Worm (Caenorhabditis elegans) whole organism, L1 larva: Measurements from ENCODE around the gene Y38C1AA.1.
A peak's percentile ranks its signal among the peaks of the same experiment; 100 is the strongest.

Source experiments
- C16A3.4 ChIP-seq: fragments of 150-350 bp; optimal IDR thresholded peaks from 2 replicates; lab custom pipeline; 2014; ENCODE audit warnings: missing biosample characterization, missing genetic modification characterization
- C34B4.2 ChIP-seq: sonication (generic microtip); optimal IDR thresholded peaks from 2 replicates; lab custom pipeline; 2017; ENCODE audit warnings: mild to moderate bottlenecking, missing genetic modification characterization, missing compliant biosample characterization
- F16B12.6 ChIP-seq: fragments of 150-350 bp; optimal IDR thresholded peaks from 2 replicates; lab custom pipeline; 2014; ENCODE audit warnings: missing biosample characterization, missing genetic modification characterization
- Y116A8C.19 ChIP-seq: sonication (generic microtip); optimal IDR thresholded peaks from 2 replicates; lab custom pipeline; 2016; ENCODE audit warnings: missing compliant biosample characterization, missing genetic modification characterization, borderline replicate concordance
- ama-1 ChIP-seq: fragments of 150-350 bp; optimal IDR thresholded peaks from 2 replicates; lab custom pipeline; 2014
- dpl-1 ChIP-seq, 3 experiments: fragments of 150-350 bp in 2 of 3; sonication (generic microtip) in 1 of 3; optimal IDR thresholded peaks; 2 replicates each; lab custom pipeline; 2014 to 2017; ENCODE audit warnings: missing biosample characterization in 3 of 3, missing genetic modification characterization in 3 of 3, missing genetic modification reagents in 3 of 3
- dsc-1 ChIP-seq: sonication (generic microtip); optimal IDR thresholded peaks from 2 replicates; lab custom pipeline; 2016; ENCODE audit warnings: mild to moderate bottlenecking, missing genetic modification characterization, missing compliant biosample characterization
- efl-1 ChIP-seq, 4 experiments: fragments of 150-350 bp; optimal IDR thresholded peaks in 3 of 4; peaks in 1 of 4; 1 replicate in 1 of 4; 2 replicates in 3 of 4; lab custom pipeline; 2014; ENCODE audit warnings: missing biosample characterization in 2 of 4, missing genetic modification characterization in 2 of 4, missing genetic modification reagents in 2 of 4
- efl-3 ChIP-seq: fragments of 200-800 bp; sonication (Bioruptor generic); optimal IDR thresholded peaks from 2 replicates; lab custom pipeline; 2018; ENCODE audit warnings: mild to moderate bottlenecking, missing genetic modification characterization, missing compliant biosample characterization
- egl-27 ChIP-seq, 2 experiments: fragments of 150-350 bp in 1 of 2; sonication (generic microtip); optimal IDR thresholded peaks; 3 replicates each; lab custom pipeline; 2017 to 2018; ENCODE audit warnings: missing biosample characterization in 2 of 2, missing genetic modification characterization in 2 of 2, missing genetic modification reagents in 2 of 2
- elt-3 ChIP-seq, 6 experiments: fragments of 150-350 bp in 1 of 6; sonication (generic microtip); optimal IDR thresholded peaks; 2 replicates each; lab custom pipeline; 2017 to 2018; ENCODE audit warnings: missing biosample characterization in 6 of 6, missing genetic modification characterization in 6 of 6, inconsistent platforms in 1 of 6
- fkh-8 ChIP-seq: sonication (generic microtip); optimal IDR thresholded peaks from 2 replicates; lab custom pipeline; 2016; ENCODE audit warnings: mild to moderate bottlenecking, missing genetic modification characterization, missing compliant biosample characterization
- grh-1 ChIP-seq: fragments of 200-800 bp; sonication (Bioruptor generic); IDR thresholded peaks from 2 replicates; pipeline ENCODE4 v1.3.6; 2022; ENCODE audit warnings: missing genetic modification reagents, missing genetic modification characterization, missing compliant biosample characterization
- hlh-17 ChIP-seq: fragments of 200-800 bp; sonication (Bioruptor generic); optimal IDR thresholded peaks from 2 replicates; lab custom pipeline; 2018; ENCODE audit warnings: missing genetic modification characterization, mild to moderate bottlenecking, missing compliant biosample characterization, moderate library complexity, borderline replicate concordance
- hpl-2 ChIP-seq: fragments of 150-350 bp; optimal IDR thresholded peaks from 2 replicates; lab custom pipeline; 2014; ENCODE audit warnings: missing biosample characterization, missing genetic modification reagents, missing genetic modification characterization
- irx-1 ChIP-seq: sonication (generic microtip); optimal IDR thresholded peaks from 2 replicates; lab custom pipeline; 2016; ENCODE audit warnings: missing genetic modification characterization, missing compliant biosample characterization
- isw-1 ChIP-seq: fragments of 200-800 bp; sonication (Bioruptor generic); IDR thresholded peaks from 2 replicates; pipeline ENCODE4 v1.3.6; 2022; ENCODE audit warnings: missing genetic modification characterization, missing compliant biosample characterization
- lin-13 ChIP-seq: fragments of 150-350 bp; optimal IDR thresholded peaks from 2 replicates; lab custom pipeline; 2014; ENCODE audit warnings: missing biosample characterization, missing genetic modification reagents, missing genetic modification characterization
- lin-14 ChIP-seq: fragments of 200-800 bp; sonication (Bioruptor generic); optimal IDR thresholded peaks from 2 replicates; lab custom pipeline; 2018; ENCODE audit warnings: mild to moderate bottlenecking, missing genetic modification characterization, moderate library complexity, missing compliant biosample characterization
- lin-39 ChIP-seq: fragments of 150-350 bp; optimal IDR thresholded peaks from 2 replicates; lab custom pipeline; 2014; ENCODE audit warnings: missing biosample characterization, missing genetic modification reagents, missing genetic modification characterization
- lsy-2 ChIP-seq, 2 experiments: fragments of 150-350 bp; optimal IDR thresholded peaks; 2 replicates each; lab custom pipeline; 2014; ENCODE audit warnings: missing biosample characterization in 2 of 2, missing genetic modification characterization in 2 of 2
- mdl-1 ChIP-seq, 2 experiments: fragments of 150-350 bp; optimal IDR thresholded peaks; 2 replicates each; lab custom pipeline; 2014 to 2017; ENCODE audit warnings: missing biosample characterization in 2 of 2, missing genetic modification characterization in 2 of 2, inconsistent platforms in 1 of 2
- nhr-12 ChIP-seq: sonication (generic microtip); optimal IDR thresholded peaks from 2 replicates; lab custom pipeline; 2017; ENCODE audit warnings: missing biosample characterization, missing genetic modification characterization
- nhr-19 ChIP-seq: fragments of 200-800 bp; sonication (Bioruptor generic); conservative IDR thresholded peaks from 2 replicates; pipeline ENCODE4 v1.3.6; 2022; ENCODE audit warnings: missing genetic modification characterization, missing compliant biosample characterization
- nhr-20 ChIP-seq: sonication (generic microtip); optimal IDR thresholded peaks from 2 replicates; lab custom pipeline; 2016; ENCODE audit warnings: mild to moderate bottlenecking, missing genetic modification characterization, missing compliant biosample characterization
- nhr-28 ChIP-seq: fragments of 150-350 bp; optimal IDR thresholded peaks from 2 replicates; lab custom pipeline; 2014; ENCODE audit warnings: missing biosample characterization, missing genetic modification characterization
- nhr-47 ChIP-seq: sonication (generic microtip); optimal IDR thresholded peaks from 2 replicates; lab custom pipeline; 2016; ENCODE audit warnings: mild to moderate bottlenecking, missing genetic modification characterization, moderate library complexity, missing compliant biosample characterization
- nhr-71 ChIP-seq: sonication (generic microtip); optimal IDR thresholded peaks from 2 replicates; lab custom pipeline; 2016; ENCODE audit warnings: mild to moderate bottlenecking, missing genetic modification characterization, moderate library complexity, missing compliant biosample characterization
- nhr-84 ChIP-seq: sonication (generic microtip); optimal IDR thresholded peaks from 2 replicates; lab custom pipeline; 2017; ENCODE audit warnings: missing biosample characterization, missing genetic modification characterization
- nhr-85 ChIP-seq: sonication (generic microtip); peaks from one replicate; lab custom pipeline; 2016; ENCODE audit warnings: missing genetic modification characterization, inconsistent platforms, missing compliant biosample characterization
- nhr-90 ChIP-seq: sonication (generic microtip); optimal IDR thresholded peaks from 2 replicates; lab custom pipeline; 2016; ENCODE audit warnings: mild to moderate bottlenecking, missing genetic modification characterization, missing compliant biosample characterization; ENCODE audit not compliant: poor library complexity
- pqm-1 ChIP-seq: sonication (generic microtip); optimal IDR thresholded peaks from 3 replicates; lab custom pipeline; 2017; ENCODE audit warnings: missing biosample characterization, missing genetic modification characterization
- snpc-4 ChIP-seq: fragments of 150-350 bp; optimal IDR thresholded peaks from 2 replicates; lab custom pipeline; 2014; ENCODE audit warnings: missing biosample characterization, missing genetic modification characterization
- snu-23 ChIP-seq: sonication (generic microtip); optimal IDR thresholded peaks from 2 replicates; lab custom pipeline; 2016; ENCODE audit warnings: missing genetic modification characterization, missing compliant biosample characterization
- sox-4 ChIP-seq: sonication (generic microtip); optimal IDR thresholded peaks from 2 replicates; lab custom pipeline; 2016; ENCODE audit warnings: missing genetic modification characterization, missing compliant biosample characterization
- sptf-1 ChIP-seq: fragments of 150-350 bp; optimal IDR thresholded peaks from 2 replicates; lab custom pipeline; 2014; ENCODE audit warnings: missing biosample characterization, missing genetic modification characterization
- tbx-2 ChIP-seq: sonication (generic microtip); optimal IDR thresholded peaks from 2 replicates; lab custom pipeline; 2016; ENCODE audit warnings: missing genetic modification characterization, missing compliant biosample characterization
- unc-130 ChIP-seq: fragments of 150-350 bp; optimal IDR thresholded peaks from 2 replicates; lab custom pipeline; 2017; ENCODE audit warnings: missing biosample characterization, missing genetic modification characterization, inconsistent platforms
- unc-30 ChIP-seq: sonication (generic microtip); optimal IDR thresholded peaks from 2 replicates; lab custom pipeline; 2017; ENCODE audit warnings: missing biosample characterization, missing genetic modification characterization
- unc-86 ChIP-seq: sonication (generic microtip); optimal IDR thresholded peaks from 2 replicates; lab custom pipeline; 2016; ENCODE audit warnings: missing genetic modification characterization, missing compliant biosample characterization
- vab-15 ChIP-seq: sonication (generic microtip); optimal IDR thresholded peaks from 2 replicates; lab custom pipeline; 2017; ENCODE audit warnings: missing genotype, mild to moderate bottlenecking, missing genetic modification characterization, missing compliant biosample characterization
- xbp-1 ChIP-seq: sonication (generic microtip); optimal IDR thresholded peaks from 2 replicates; lab custom pipeline; 2016; ENCODE audit warnings: missing genetic modification characterization, missing compliant biosample characterization
- zip-4 ChIP-seq: fragments of 200-800 bp; sonication (Bioruptor generic); optimal IDR thresholded peaks from 2 replicates; lab custom pipeline; 2018; ENCODE audit warnings: mild to moderate bottlenecking, missing genetic modification characterization, moderate library complexity, missing compliant biosample characterization
- ztf-11 ChIP-seq, 2 experiments: sonication (generic microtip); optimal IDR thresholded peaks; 2 replicates each; lab custom pipeline; 2016 to 2017; ENCODE audit warnings: missing genetic modification characterization in 2 of 2, missing biosample characterization in 1 of 2, missing compliant biosample characterization in 1 of 2

The Y38C1AA.1 gene

ce11 chrIV:240257-240754, 32.3 kb downstream of the Y38C1AA.1 start, which contains the start of the genes fnta-1 and cogc-8 (continued):
- TF ChIP-seq xbp-1 (tag; lab: Kevin White, UChicago) (no peak), lin-13 (GFP tag; lab: Kevin White, UChicago) (no peak), F16B12.6 (tag; lab: Kevin White, UChicago) (peak; percentile 95), efl-3 (GFP tag; lab: Kevin White, UChicago) (no peak), nhr-90 (tag; lab: Kevin White, UChicago) (peak; percentile 19), nhr-28 (tag; lab: Kevin White, UChicago) (no peak), unc-86 (tag; lab: Kevin White, UChicago) (peak; percentile 41)

ce11 chrIV:244278-244677, 36.3 kb downstream of the Y38C1AA.1 start:
- TF ChIP-seq C34B4.2 (tag; lab: Kevin White, UChicago): no peak
- TF ChIP-seq nhr-85 (tag; lab: Kevin White, UChicago): peak; percentile 58
- no peak for TF ChIP-seq fkh-8 (tag; lab: Kevin White, UChicago)
- no peak for TF ChIP-seq snu-23 (GFP tag; lab: Kevin White, UChicago)

- no peak for TF ChIP-seq snpc-4 (tag; lab: Kevin White, UChicago)
- no peak for TF ChIP-seq C16A3.4 (tag; lab: Kevin White, UChicago)
- no peak for TF ChIP-seq lin-39 (tag; lab: Kevin White, UChicago)
- TF ChIP-seq nhr-90 (tag; lab: Kevin White, UChicago): no peak
- no peak for TF ChIP-seq zip-4 (GFP tag; lab: Kevin White, UChicago)
- no peak for TF ChIP-seq sox-4 (tag; lab: Kevin White, UChicago)
- TF ChIP-seq unc-130 (tag; lab: Kevin White, UChicago): no peak
- no peak for TF ChIP-seq grh-1 (GFP tag; lab: Robert Waterston, UW)
- TF ChIP-seq nhr-47: no peak
- TF ChIP-seq sptf-1 (tag; lab: Kevin White, UChicago): no peak
Observed at ce11 chrIV:244843-245242, 36.9 kb downstream of the Y38C1AA.1 start, which contains the start of gene aass-1. aass-1 (plus strand) TSS chrIV:245143.

- peak in 2 of 3 experiments; percentile 8 to 38 for TF ChIP-seq dpl-1 (GFP tag; optimal IDR thresholded peaks at IDR 0.05; lab: Kevin White, UChicago)
- peak in 1 of 2 experiments; percentile 7 for TF ChIP-seq efl-1 (optimal IDR thresholded peaks at IDR 0.05; lab: Kevin White, UChicago)
- peak in 1 of 2 experiments; percentile 84 for TF ChIP-seq efl-1 (GFP tag; optimal IDR thresholded peaks at IDR 0.05 in 1 of 2; lab: Kevin White, UChicago)
- TF ChIP-seq egl-27 (tag; optimal IDR thresholded peaks at IDR 0.05; lab: Kevin White, UChicago): no peak
- peak; percentile 51 for TF ChIP-seq nhr-19 (GFP tag; lab: Robert Waterston, UW)
- TF ChIP-seq nhr-85 (tag; lab: Kevin White, UChicago): peak; percentile 94
- TF ChIP-seq nhr-20: peak; percentile 73
- TF ChIP-seq unc-30: no peak
- TF ChIP-seq unc-86 (tag; lab: Kevin White, UChicago): no peak
- TF ChIP-seq nhr-47: peak; percentile 44
- TF ChIP-seq pqm-1 (tag; lab: Kevin White, UChicago): no peak
- no peak for TF ChIP-seq nhr-84 (tag; lab: Kevin White, UChicago)
- TF ChIP-seq Y116A8C.19 (tag; lab: Kevin White, UChicago): no peak
- no peak for TF ChIP-seq ztf-11 (tag; optimal IDR thresholded peaks at IDR 0.05; lab: Kevin White, UChicago)
- TF ChIP-seq nhr-90 (tag; lab: Kevin White, UChicago): peak; percentile 67
- peak; percentile 43; the same call in 1 of the 2 replicates for TF ChIP-seq grh-1 (GFP tag; lab: Robert Waterston, UW)
- TF ChIP-seq mdl-1 (tag; optimal IDR thresholded peaks at IDR 0.05; lab: Kevin White, UChicago): peak in 1 of 2 experiments; percentile 93
- TF ChIP-seq elt-3 (tag; optimal IDR thresholded peaks at IDR 0.05; lab: Kevin White, UChicago): peak in 3 of 6 experiments; percentile 35 to 98 (median 92)
- TF ChIP-seq ama-1 (lab: Kevin White, UChicago): no peak
- no peak for TF ChIP-seq irx-1 (tag; lab: Kevin White, UChicago)
- TF ChIP-seq hlh-17 (GFP tag; lab: Kevin White, UChicago): no peak
- TF ChIP-seq hpl-2 (GFP tag; lab: Kevin White, UChicago): peak; percentile 2
- TF ChIP-seq vab-15 (tag; lab: Kevin White, UChicago): peak; percentile 64
- TF ChIP-seq dsc-1 (tag; lab: Kevin White, UChicago): no peak
- peak; percentile 13 to 62 for TF ChIP-seq lsy-2 (tag; optimal IDR thresholded peaks at IDR 0.05; lab: Kevin White, UChicago)
- TF ChIP-seq isw-1 (GFP tag; lab: Robert Waterston, UW): no peak
- peak; percentile 64 for TF ChIP-seq snu-23 (GFP tag; lab: Kevin White, UChicago)
- TF ChIP-seq nhr-71 (tag; lab: Kevin White, UChicago): peak; percentile 78
- TF ChIP-seq nhr-12: no peak
- TF ChIP-seq tbx-2 (tag; lab: Kevin White, UChicago): peak; percentile 50
- peak; percentile 32 for TF ChIP-seq unc-130 (tag; lab: Kevin White, UChicago)
- TF ChIP-seq lin-14 (GFP tag; lab: Kevin White, UChicago): peak; percentile 67
Observed at ce11 chrIV:247494-247893, 39.5 kb downstream of the Y38C1AA.1 start.
